Fruit fly (Drosophila melanogaster) whole organism, embryonic: Measurements from ENCODE around the gene CHES-1-like.
A peak's percentile ranks its signal among the peaks of the same experiment; 100 is the strongest.

Experiments
- CG10431 ChIP-seq: fragments of 200-800 bp; sonication (Bioruptor generic); optimal IDR thresholded peaks from 3 replicates; lab custom pipeline; 2018; ENCODE audit warnings: missing biosample characterization, mild to moderate bottlenecking, missing genetic modification characterization
- CG12769 ChIP-seq: fragments of 200-800 bp; sonication (Bioruptor generic); optimal IDR thresholded peaks from 2 replicates; lab custom pipeline; 2019; ENCODE audit warnings: missing biosample characterization, mild to moderate bottlenecking, missing genetic modification characterization, moderate library complexity
- CG12942 ChIP-seq: fragments of 200-800 bp; sonication (Bioruptor generic); optimal IDR thresholded peaks from 3 replicates; lab custom pipeline; 2016; ENCODE audit warnings: missing biosample characterization, missing genetic modification characterization
- CG13775 ChIP-seq: fragments of 200-800 bp; sonication (Bioruptor generic); optimal IDR thresholded peaks from 3 replicates; lab custom pipeline; 2017; ENCODE audit warnings: missing biosample characterization, mild to moderate bottlenecking, missing genetic modification characterization
- CG13894 ChIP-seq: fragments of 200-800 bp; sonication (Bioruptor generic); optimal IDR thresholded peaks from 3 replicates; lab custom pipeline; 2018; ENCODE audit warnings: missing biosample characterization, mild to moderate bottlenecking, missing genetic modification characterization, moderate library complexity
- CG14860 ChIP-seq: fragments of 200-800 bp; sonication (Bioruptor generic); IDR thresholded peaks from 3 replicates; pipeline ENCODE4 v1.3.6; 2022; ENCODE audit warnings: missing biosample characterization, missing genetic modification characterization; ENCODE audit not compliant: partially characterized antibody
- CG1602 ChIP-seq: fragments of 200-800 bp; sonication (Bioruptor generic); optimal IDR thresholded peaks from 3 replicates; lab custom pipeline; 2016; ENCODE audit warnings: missing biosample characterization, missing genetic modification characterization
- CG16863 ChIP-seq: fragments of 200-800 bp; sonication (Bioruptor generic); optimal IDR thresholded peaks from 3 replicates; lab custom pipeline; 2016; ENCODE audit warnings: missing biosample characterization, missing genetic modification characterization
- CG17328 ChIP-seq: fragments of 200-800 bp; sonication (Bioruptor generic); IDR thresholded peaks from 2 replicates; pipeline ENCODE4 v1.3.6; 2022; ENCODE audit warnings: missing biosample characterization, missing genetic modification characterization
- CG17829 ChIP-seq: fragments of 200-800 bp; optimal IDR thresholded peaks from 2 replicates; lab custom pipeline; 2019; ENCODE audit warnings: missing biosample characterization, mild to moderate bottlenecking, missing genetic modification characterization, moderate library complexity
- CG2889 ChIP-seq: fragments of 200-800 bp; sonication (Bioruptor generic); IDR thresholded peaks from 3 replicates; pipeline ENCODE4 v1.3.6; 2022; ENCODE audit warnings: missing biosample characterization, missing genetic modification characterization
- CG30431 ChIP-seq: fragments of 200-800 bp; sonication (Bioruptor generic); optimal IDR thresholded peaks from 2 replicates; lab custom pipeline; 2017; ENCODE audit warnings: missing biosample characterization, missing genetic modification characterization
- CG3163 ChIP-seq: fragments of 200-800 bp; sonication (Bioruptor generic); optimal IDR thresholded peaks from 3 replicates; lab custom pipeline; 2016; ENCODE audit warnings: missing biosample characterization, missing genetic modification characterization
- CG32532 ChIP-seq: fragments of 200-800 bp; sonication (Bioruptor generic); IDR thresholded peaks from 2 replicates; pipeline ENCODE4 v1.3.6; 2022; ENCODE audit warnings: missing biosample characterization, missing genetic modification characterization
- CG3407 ChIP-seq: fragments of 200-800 bp; sonication (Bioruptor generic); optimal IDR thresholded peaks from 2 replicates; lab custom pipeline; 2018; ENCODE audit warnings: missing biosample characterization, mild to moderate bottlenecking, missing genetic modification characterization
- CG4328 ChIP-seq: fragments of 200-800 bp; sonication (Bioruptor generic); optimal IDR thresholded peaks from 3 replicates; lab custom pipeline; 2017; ENCODE audit warnings: missing biosample characterization, missing genetic modification reagents, missing genetic modification characterization
- CG7745 ChIP-seq: fragments of 200-800 bp; sonication (Bioruptor generic); optimal IDR thresholded peaks from 2 replicates; lab custom pipeline; 2018; ENCODE audit warnings: missing biosample characterization, mild to moderate bottlenecking, missing genetic modification characterization, moderate library complexity
- CG7928 ChIP-seq: fragments of 200-800 bp; sonication (Bioruptor generic); optimal IDR thresholded peaks from 2 replicates; lab custom pipeline; 2017; ENCODE audit warnings: missing biosample characterization, mild to moderate bottlenecking, missing genetic modification characterization
- CG7987 ChIP-seq: fragments of 200-800 bp; sonication (Bioruptor generic); optimal IDR thresholded peaks from 2 replicates; lab custom pipeline; 2018; ENCODE audit warnings: missing biosample characterization, mild to moderate bottlenecking, missing genetic modification characterization, moderate library complexity
- Dp ChIP-seq: fragments of 200-800 bp; sonication (Bioruptor generic); optimal IDR thresholded peaks from 2 replicates; lab custom pipeline; 2018; ENCODE audit warnings: missing biosample characterization, mild to moderate bottlenecking, missing genetic modification characterization, moderate library complexity
- Fer1 ChIP-seq: fragments of 200-800 bp; sonication (Bioruptor generic); optimal IDR thresholded peaks from 2 replicates; lab custom pipeline; 2017; ENCODE audit warnings: missing biosample characterization, mild to moderate bottlenecking, missing genetic modification characterization
- H2.0 ChIP-seq: fragments of 200-800 bp; sonication (Bioruptor generic); IDR thresholded peaks from 2 replicates; pipeline ENCODE4 v1.3.6; 2022; ENCODE audit warnings: missing biosample characterization, missing genetic modification characterization
- HLHmδ ChIP-seq: fragments of 200-800 bp; sonication (Bioruptor generic); optimal IDR thresholded peaks from 2 replicates; lab custom pipeline; 2018; ENCODE audit warnings: missing biosample characterization, mild to moderate bottlenecking, missing genetic modification characterization, moderate library complexity
- MBD-R2 ChIP-seq: fragments of 200-800 bp; sonication (Bioruptor generic); IDR thresholded peaks from 2 replicates; pipeline ENCODE4 v1.3.6; 2022; ENCODE audit warnings: missing biosample characterization, missing genetic modification characterization
- Med ChIP-seq: fragments of 200-800 bp; sonication (Bioruptor generic); peaks from one replicate; lab custom pipeline; 2016; ENCODE audit warnings: missing biosample characterization, missing genetic modification characterization, mild to moderate bottlenecking, inconsistent platforms, moderate library complexity
- NFAT ChIP-seq: fragments of 200-800 bp; sonication (Bioruptor generic); IDR thresholded peaks from 2 replicates; pipeline ENCODE4 v1.3.6; 2022; ENCODE audit warnings: missing biosample characterization, missing genetic modification characterization
- Sin3A ChIP-seq: fragments of >200 bp; optimal IDR thresholded peaks from 2 replicates; lab custom pipeline; 2018
- Tbp ChIP-seq: fragments of >200 bp; optimal IDR thresholded peaks from 2 replicates; lab custom pipeline; 2018; ENCODE audit warnings: missing biosample characterization, missing genetic modification characterization
- al ChIP-seq: fragments of 200-800 bp; sonication (Bioruptor generic); IDR thresholded peaks from 2 replicates; pipeline ENCODE4 v1.3.6; 2022; ENCODE audit warnings: missing biosample characterization, missing genetic modification characterization
- aop ChIP-seq: fragments of 200-800 bp; sonication (Bioruptor generic); IDR thresholded peaks from 2 replicates; pipeline ENCODE4 v1.3.6; 2022; ENCODE audit warnings: missing biosample characterization, missing genetic modification characterization
- bab2 ChIP-seq: fragments of 200-800 bp; sonication (Bioruptor generic); optimal IDR thresholded peaks from 2 replicates; lab custom pipeline; 2016; ENCODE audit warnings: missing biosample characterization, missing genetic modification characterization
- ci ChIP-seq: fragments of 200-800 bp; sonication (Bioruptor generic); IDR thresholded peaks from 3 replicates; pipeline ENCODE4 v1.3.6; 2022; ENCODE audit warnings: missing biosample characterization, missing genetic modification characterization
- dati ChIP-seq: fragments of 200-800 bp; sonication (Bioruptor generic); IDR thresholded peaks from 2 replicates; pipeline ENCODE4 v1.3.6; 2022; ENCODE audit warnings: missing biosample characterization, missing genetic modification characterization
- dimm ChIP-seq: fragments of 200-800 bp; sonication (Bioruptor generic); IDR thresholded peaks from 2 replicates; pipeline ENCODE4 v1.3.6; 2022; ENCODE audit warnings: missing biosample characterization, missing genetic modification characterization
- dysf ChIP-seq: fragments of 200-800 bp; sonication (Bioruptor generic); IDR thresholded peaks from 3 replicates; pipeline ENCODE4 v1.3.6; 2022; ENCODE audit warnings: missing biosample characterization, missing genetic modification characterization
- fd96Cb ChIP-seq: fragments of 200-800 bp; sonication (Bioruptor generic); optimal IDR thresholded peaks from 2 replicates; lab custom pipeline; 2018; ENCODE audit warnings: missing biosample characterization, mild to moderate bottlenecking, missing genetic modification characterization, moderate library complexity
- h ChIP-seq: fragments of >200 bp; optimal IDR thresholded peaks from 2 replicates; lab custom pipeline; 2017
- hth ChIP-seq: fragments of >200 bp; optimal IDR thresholded peaks from 2 replicates; lab custom pipeline; 2017; ENCODE audit warnings: inconsistent platforms
- luna ChIP-seq: fragments of 200-800 bp; sonication (Bioruptor generic); optimal IDR thresholded peaks from 2 replicates; lab custom pipeline; 2016; ENCODE audit warnings: missing biosample characterization, missing genetic modification characterization
- peb ChIP-seq: fragments of 200-800 bp; sonication (Bioruptor generic); IDR thresholded peaks from 2 replicates; pipeline ENCODE4 v1.3.6; 2022; ENCODE audit warnings: missing biosample characterization, missing genetic modification characterization
- pfk ChIP-seq: fragments of 200-800 bp; sonication (Bioruptor generic); optimal IDR thresholded peaks from 2 replicates; lab custom pipeline; 2018; ENCODE audit warnings: missing biosample characterization, mild to moderate bottlenecking, missing genetic modification characterization, moderate library complexity
- prd ChIP-seq, 3 experiments: fragments of >200 bp in 2 of 3; fragments of 200-800 bp in 1 of 3; sonication (Bioruptor generic) in 1 of 3; optimal IDR thresholded peaks in 2 of 3; IDR thresholded peaks in 1 of 3; 2 replicates in 2 of 3; 3 replicates in 1 of 3; pipeline versions ENCODE4 v1.3.6 to Lab custom; 2017 to 2022; ENCODE audit warnings: missing biosample characterization in 1 of 3, missing genetic modification characterization in 1 of 3
- row ChIP-seq: fragments of 200-800 bp; sonication (Bioruptor generic); IDR thresholded peaks from 3 replicates; pipeline ENCODE4 v1.3.6; 2022; ENCODE audit warnings: missing biosample characterization, missing genetic modification characterization
- sens-2 ChIP-seq: fragments of 200-800 bp; sonication (Bioruptor generic); IDR thresholded peaks from 2 replicates; pipeline ENCODE4 v1.3.6; 2022; ENCODE audit warnings: missing biosample characterization, missing genetic modification characterization
- sna ChIP-seq: fragments of 200-800 bp; sonication (Bioruptor generic); IDR thresholded peaks from 2 replicates; pipeline ENCODE4 v1.3.6; 2022; ENCODE audit warnings: missing biosample characterization, missing genetic modification characterization; ENCODE audit not compliant: partially characterized antibody
- ssp ChIP-seq: fragments of 200-800 bp; sonication (Bioruptor generic); IDR thresholded peaks from 2 replicates; pipeline ENCODE4 v1.3.6; 2022; ENCODE audit warnings: missing biosample characterization, missing genetic modification characterization
- trh ChIP-seq: fragments of 200-800 bp; sonication (Bioruptor generic); optimal IDR thresholded peaks from 2 replicates; lab custom pipeline; 2016; ENCODE audit warnings: missing biosample characterization, missing genetic modification characterization

Gene CHES-1-like

DNA sequence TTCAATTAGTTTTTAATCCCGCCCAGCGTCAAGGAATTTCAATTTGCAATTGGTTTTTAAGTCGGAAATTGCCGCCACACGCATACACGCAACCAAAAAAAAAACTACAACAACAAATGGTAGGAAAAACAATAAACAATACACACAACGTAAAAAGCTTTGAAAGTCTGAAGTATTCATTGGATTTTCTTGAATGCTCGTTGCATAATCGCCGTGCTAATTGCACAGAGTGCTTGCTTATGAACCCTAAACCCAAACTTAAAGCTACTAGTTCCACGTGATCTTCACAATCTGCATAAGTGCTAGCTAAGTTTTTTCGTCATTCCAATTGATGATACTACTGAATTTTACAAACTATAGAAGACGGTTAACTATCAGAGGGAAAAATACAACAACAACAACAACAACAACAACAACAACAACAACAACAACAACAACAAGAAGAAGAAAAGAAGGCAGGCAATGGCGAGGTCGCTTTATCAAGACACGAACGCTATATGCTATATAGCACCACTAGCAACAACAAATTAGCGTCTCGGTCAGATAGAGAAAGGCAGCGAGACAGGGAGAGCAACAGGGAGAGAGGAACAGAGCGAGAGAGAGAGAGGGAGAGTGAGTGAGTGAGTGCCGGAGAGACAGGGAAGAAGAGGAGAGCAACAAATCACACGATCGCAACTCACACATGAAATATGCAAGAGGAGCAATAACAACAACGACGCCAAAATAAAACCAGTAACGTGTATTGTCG lies 6.9 kb downstream of the CHES-1-like start (continued):
- TF ChIP-seq CG4328 (no peak), CG12769 (tag; lab: Kevin White, UChicago) (peak; percentile 95), CG32532 (GFP tag; lab: Robert Waterston, UW) (peak; percentile 65; the same call in 1 of the 2 replicates), Tbp (no peak), NFAT (peak; percentile 9; the same call in 1 of the 2 replicates), dati (GFP tag; lab: Robert Waterston, UW) (no peak), Med (GFP tag; lab: Kevin White, UChicago) (peak; percentile 77), ci (GFP tag; lab: Robert Waterston, UW) (peak; percentile 32; the same call in 1 of the 3 replicates), CG3163 (GFP tag; lab: Kevin White, UChicago) (peak; percentile 34), prd (optimal IDR thresholded peaks at IDR 0.05; lab: Kevin White, UChicago) (no peak), prd (GFP tag; IDR thresholded peaks at IDR 0.05; lab: Robert Waterston, UW) (no peak)

dm6 chrX:7701282-7702078 lies 7.7 kb downstream of the CHES-1-like start:
- TF ChIP-seq sens-2 (GFP tag; lab: Robert Waterston, UW) (no peak), CG30431 (GFP tag; lab: Kevin White, UChicago) (peak; percentile 3), ci (GFP tag; lab: Robert Waterston, UW) (0 out of 3 replicates have a peak, but pooled peaks have one; percentile 41), CG3407 (GFP tag; lab: Kevin White, UChicago) (no peak), H2.0 (GFP tag; lab: Robert Waterston, UW) (peak; percentile 53), pfk (GFP tag; lab: Kevin White, UChicago) (no peak), CG13894 (tag; lab: Kevin White, UChicago) (peak; percentile 86), CG17829 (peak; percentile 66), CG4328 (peak; percentile 74), luna (GFP tag; lab: Kevin White, UChicago) (no peak), CG7745 (no peak), h (lab: Kevin White, UChicago) (no peak), CG17328 (GFP tag; lab: Robert Waterston, UW) (peak; percentile 64), hth (lab: Kevin White, UChicago) (no peak), dysf (GFP tag; lab: Robert Waterston, UW) (peak; percentile 85), CG12942 (peak; percentile 13), Dp (GFP tag; lab: Kevin White, UChicago) (no peak), dimm (GFP tag; lab: Robert Waterston, UW) (no peak), sna (GFP tag; lab: Robert Waterston, UW) (no peak), CG13775 (GFP tag; lab: Kevin White, UChicago) (peak; percentile 55), CG10431 (peak; percentile 46), HLHmδ (GFP tag; lab: Kevin White, UChicago) (no peak), CG7987 (GFP tag; lab: Kevin White, UChicago) (peak; percentile 55), CG16863 (GFP tag; lab: Kevin White, UChicago) (no peak), CG2889 (GFP tag; lab: Robert Waterston, UW) (peak; percentile 68), fd96Cb (peak; percentile 71), trh (GFP tag; lab: Kevin White, UChicago) (no peak), peb (no peak), bab2 (peak; percentile 4), CG1602 (GFP tag; lab: Kevin White, UChicago) (peak; percentile 42), aop (no peak), Fer1 (peak; percentile 90), CG7928 (peak; percentile 16), al (peak; percentile 67), Sin3A (lab: Kevin White, UChicago) (no peak), ssp (GFP tag; lab: Robert Waterston, UW) (no peak), MBD-R2 (GFP tag; lab: Robert Waterston, UW) (no peak; the same call in 1 of the 2 replicates), CG14860 (GFP tag; lab: Robert Waterston, UW) (no peak), row (GFP tag; lab: Robert Waterston, UW) (peak; percentile 87)
